Fruit fly (Drosophila melanogaster) whole organism, wandering third instar larva: ENCODE measurements around the gene Tsp29Fb.

Source experiments
- Abd-B ChIP-seq: fragments of >200 bp; optimal IDR thresholded peaks from 2 replicates; lab custom pipeline; 2017; ENCODE audit warnings: missing biosample characterization, missing genetic modification characterization
- CG32264 ChIP-seq: fragments of 200-800 bp; sonication (Bioruptor generic); optimal IDR thresholded peaks from 2 replicates; lab custom pipeline; 2016; ENCODE audit warnings: missing biosample characterization, missing genetic modification characterization
- CG9705 ChIP-seq: fragments of 200-800 bp; sonication (Bioruptor generic); optimal IDR thresholded peaks from 2 replicates; lab custom pipeline; 2018; ENCODE audit warnings: missing biosample characterization, mild to moderate bottlenecking, missing genetic modification characterization
- CrebA ChIP-seq: fragments of 200-800 bp; sonication (Bioruptor generic); optimal IDR thresholded peaks from 2 replicates; lab custom pipeline; 2016; ENCODE audit warnings: missing biosample characterization, mild to moderate bottlenecking, missing genetic modification characterization, borderline replicate concordance
- Dfd ChIP-seq: fragments of >200 bp; optimal IDR thresholded peaks from 2 replicates; lab custom pipeline; 2017; ENCODE audit warnings: missing biosample characterization, missing genetic modification characterization
- Dif ChIP-seq: fragments of 200-275, 200-300 bp; sonication (Bioruptor generic); optimal IDR thresholded peaks from 2 replicates; lab custom pipeline; 2018; ENCODE audit warnings: missing biosample characterization, missing genetic modification characterization; ENCODE audit not compliant: partially characterized antibody
- GATAd ChIP-seq: sonication (Bioruptor generic); optimal IDR thresholded peaks from 2 replicates; lab custom pipeline; 2016; ENCODE audit warnings: missing biosample characterization, missing genetic modification characterization
- HLH106 ChIP-seq: fragments of 200-800 bp; optimal IDR thresholded peaks from 3 replicates; lab custom pipeline; 2019; ENCODE audit warnings: missing biosample characterization, mild to moderate bottlenecking, missing genetic modification characterization, moderate library complexity
- Hnf4 ChIP-seq: fragments of 200-800 bp; sonication (Bioruptor generic); optimal IDR thresholded peaks from 2 replicates; lab custom pipeline; 2016; ENCODE audit warnings: missing biosample characterization, mild to moderate bottlenecking, missing genetic modification characterization
- Hr78 ChIP-seq: fragments of >200 bp; optimal IDR thresholded peaks from 2 replicates; lab custom pipeline; 2017; ENCODE audit warnings: missing biosample characterization, missing genetic modification characterization
- Hr83 ChIP-seq: fragments of 200-300 bp; sonication (Bioruptor generic); optimal IDR thresholded peaks from 2 replicates; lab custom pipeline; 2016; ENCODE audit warnings: missing biosample characterization, mild to moderate bottlenecking, missing genetic modification characterization, moderate library complexity; ENCODE audit not compliant: poor library complexity, severe bottlenecking
- Mio ChIP-seq: sonication (Bioruptor generic); optimal IDR thresholded peaks from 2 replicates; lab custom pipeline; 2016; ENCODE audit warnings: missing biosample characterization, missing genetic modification characterization
- Myc ChIP-seq: fragments of >200 bp; optimal IDR thresholded peaks from 2 replicates; lab custom pipeline; 2017
- N ChIP-seq: fragments of >200 bp; optimal IDR thresholded peaks from 2 replicates; lab custom pipeline; 2018; ENCODE audit warnings: missing biosample characterization, missing external identifiers, missing genetic modification characterization
- OdsH ChIP-seq: fragments of 200-800 bp; sonication (Bioruptor generic); optimal IDR thresholded peaks from 2 replicates; lab custom pipeline; 2016; ENCODE audit warnings: missing biosample characterization, mild to moderate bottlenecking, missing genetic modification characterization
- Rel ChIP-seq, 2 experiments: fragments of 200-800 bp; sonication (Bioruptor generic) in 1 of 2; optimal IDR thresholded peaks; 2 replicates in 1 of 2; 3 replicates in 1 of 2; lab custom pipeline; 2016 to 2019; ENCODE audit warnings: mild to moderate bottlenecking in 2 of 2, missing biosample characterization in 2 of 2, missing genetic modification characterization in 2 of 2, moderate library complexity in 1 of 2
- Sp1 ChIP-seq: fragments of 200-800 bp; sonication (Bioruptor generic); optimal IDR thresholded peaks from 3 replicates; lab custom pipeline; 2019; ENCODE audit warnings: missing biosample characterization, mild to moderate bottlenecking, missing genetic modification characterization, moderate library complexity
- Vsx2 ChIP-seq: fragments of 200-300, 225-300 bp; sonication (Bioruptor generic); optimal IDR thresholded peaks from 2 replicates; lab custom pipeline; 2018; ENCODE audit warnings: missing biosample characterization, missing genetic modification characterization; ENCODE audit not compliant: partially characterized antibody
- br ChIP-seq: fragments of 200-800 bp; sonication (Bioruptor generic); optimal IDR thresholded peaks from 2 replicates; lab custom pipeline; 2016; ENCODE audit warnings: missing biosample characterization, missing genetic modification characterization
- brk ChIP-seq: fragments of 200-800 bp; sonication (Bioruptor generic); optimal IDR thresholded peaks from 2 replicates; lab custom pipeline; 2016; ENCODE audit warnings: missing biosample characterization, mild to moderate bottlenecking, missing genetic modification characterization
- dl ChIP-seq, 2 experiments: fragments of 175-275, 200-275 bp in 1 of 2; fragments of 200-275 bp in 1 of 2; sonication (Bioruptor generic); optimal IDR thresholded peaks; lab custom pipeline; 2018; ENCODE audit warnings: mild to moderate bottlenecking in 2 of 2, missing biosample characterization in 2 of 2, missing genetic modification characterization in 2 of 2, moderate library complexity in 2 of 2; ENCODE audit not compliant: partially characterized antibody in 2 of 2, insufficient read depth in 1 of 2
- dmrt93B ChIP-seq: fragments of 200-800 bp; sonication (Bioruptor generic); optimal IDR thresholded peaks from 2 replicates; lab custom pipeline; 2018; ENCODE audit warnings: missing biosample characterization, mild to moderate bottlenecking, missing genetic modification characterization
- dsf ChIP-seq: sonication (Bioruptor generic); optimal IDR thresholded peaks from 2 replicates; lab custom pipeline; 2016; ENCODE audit warnings: missing biosample characterization, missing genetic modification characterization, borderline replicate concordance
- ey ChIP-seq: fragments of 200-800 bp; sonication (Bioruptor generic); optimal IDR thresholded peaks from 2 replicates; lab custom pipeline; 2016; ENCODE audit warnings: missing biosample characterization, missing genetic modification characterization
- foxo ChIP-seq, 2 experiments: fragments of 200-800 bp; sonication (Bioruptor generic); optimal IDR thresholded peaks; 2 replicates in 1 of 2; 3 replicates in 1 of 2; lab custom pipeline; 2016 to 2017; ENCODE audit warnings: missing biosample characterization in 2 of 2, missing genetic modification characterization in 2 of 2
- fru ChIP-seq: fragments of 200-800 bp; sonication (Bioruptor generic); optimal IDR thresholded peaks from 3 replicates; lab custom pipeline; 2016; ENCODE audit warnings: missing biosample characterization, mild to moderate bottlenecking, missing genetic modification characterization
- h ChIP-seq: fragments of 200-800 bp; sonication (Bioruptor generic); optimal IDR thresholded peaks from 3 replicates; lab custom pipeline; 2016; ENCODE audit warnings: missing biosample characterization, mild to moderate bottlenecking, missing genetic modification characterization
- jim ChIP-seq: fragments of 175-275, 200-325 bp; sonication (Bioruptor generic); optimal IDR thresholded peaks from 2 replicates; lab custom pipeline; 2016; ENCODE audit warnings: missing biosample characterization, mild to moderate bottlenecking, missing genetic modification characterization
- lola ChIP-seq: fragments of >200 bp; optimal IDR thresholded peaks from 2 replicates; lab custom pipeline; 2017; ENCODE audit warnings: missing biosample characterization, missing genetic modification characterization
- pan ChIP-seq: fragments of >200 bp; optimal IDR thresholded peaks from 2 replicates; lab custom pipeline; 2017
- psq ChIP-seq: fragments of 200-800 bp; sonication (Bioruptor generic); optimal IDR thresholded peaks from 3 replicates; lab custom pipeline; 2017; ENCODE audit warnings: missing biosample characterization, mild to moderate bottlenecking, missing genetic modification characterization, moderate library complexity
- rgr ChIP-seq: fragments of 200-800 bp; sonication (Bioruptor generic); optimal IDR thresholded peaks from 3 replicates; lab custom pipeline; 2016; ENCODE audit warnings: missing biosample characterization, mild to moderate bottlenecking, missing genetic modification characterization
- sage ChIP-seq: fragments of 200-800 bp; sonication (Bioruptor generic); optimal IDR thresholded peaks from 2 replicates; lab custom pipeline; 2016; ENCODE audit warnings: missing biosample characterization, mild to moderate bottlenecking, missing genetic modification characterization
- sv ChIP-seq: fragments of 200-800 bp; sonication (Bioruptor generic); optimal IDR thresholded peaks from 3 replicates; lab custom pipeline; 2016; ENCODE audit warnings: missing biosample characterization, missing genetic modification characterization
- tai ChIP-seq: sonication (Bioruptor generic); optimal IDR thresholded peaks from 2 replicates; lab custom pipeline; 2016; ENCODE audit warnings: missing biosample characterization, missing genetic modification characterization
- usp ChIP-seq: fragments of >200 bp; optimal IDR thresholded peaks from 2 replicates; lab custom pipeline; 2017; ENCODE audit warnings: missing biosample characterization, missing genetic modification characterization
- woc ChIP-seq: sonication (Bioruptor generic); optimal IDR thresholded peaks from 2 replicates; lab custom pipeline; 2016; ENCODE audit warnings: missing biosample characterization, mild to moderate bottlenecking, missing genetic modification characterization

The Tsp29Fb gene

DNA sequence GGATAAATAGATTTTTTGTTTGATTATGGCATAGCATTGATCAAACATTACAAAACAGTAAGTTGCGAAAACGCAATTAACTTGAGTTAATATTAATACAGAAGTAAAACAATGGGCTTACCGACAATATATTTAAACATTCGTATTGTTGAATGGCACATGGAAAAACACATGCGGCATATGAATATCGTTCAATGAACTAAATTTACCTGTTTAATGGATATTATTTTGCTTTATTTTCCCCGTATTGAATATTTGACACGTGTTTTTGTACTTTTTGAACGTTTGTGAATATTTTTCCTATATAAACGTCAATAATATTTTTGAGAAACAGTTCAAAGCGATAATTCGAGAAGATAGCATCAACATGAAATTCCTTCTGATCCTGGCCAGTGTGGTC is 46.0 kb upstream of the Tsp29Fb start, which contains the start of gene CG42713:
CG42713 (plus strand) TSS at position 301 of the 400 bp plus-strand sequence.
- TF ChIP-seq usp (GFP tag; lab: Kevin White, UChicago), result no peak
- TF ChIP-seq dmrt93B, result no peak
- no peak for TF ChIP-seq dsf (GFP tag; lab: Kevin White, UChicago)
- no peak for TF ChIP-seq OdsH
- no peak for TF ChIP-seq Dfd (GFP tag; lab: Kevin White, UChicago)
- no peak for TF ChIP-seq foxo (GFP tag; optimal IDR thresholded peaks at IDR 0.05; lab: Kevin White, UChicago)
- no peak for TF ChIP-seq pan (lab: Kevin White, UChicago)
- no peak for TF ChIP-seq Sp1 (GFP tag; lab: Kevin White, UChicago)
- no peak for TF ChIP-seq CG9705 (GFP tag; lab: Kevin White, UChicago)
- no peak for TF ChIP-seq br
- no peak for TF ChIP-seq sage (GFP tag; lab: Kevin White, UChicago)
- no peak for TF ChIP-seq HLH106 (tag; lab: Kevin White, UChicago)
- no peak for TF ChIP-seq GATAd (GFP tag; lab: Kevin White, UChicago)
- no peak for TF ChIP-seq jim
- no peak for TF ChIP-seq Vsx2
- no peak for TF ChIP-seq CrebA (GFP tag; lab: Kevin White, UChicago)
- no peak for TF ChIP-seq woc (GFP tag; lab: Kevin White, UChicago)
- TF ChIP-seq Mio (GFP tag; lab: Kevin White, UChicago), result no peak
- TF ChIP-seq Hnf4, result no peak
- TF ChIP-seq brk (GFP tag; lab: Kevin White, UChicago), result no peak

DNA sequence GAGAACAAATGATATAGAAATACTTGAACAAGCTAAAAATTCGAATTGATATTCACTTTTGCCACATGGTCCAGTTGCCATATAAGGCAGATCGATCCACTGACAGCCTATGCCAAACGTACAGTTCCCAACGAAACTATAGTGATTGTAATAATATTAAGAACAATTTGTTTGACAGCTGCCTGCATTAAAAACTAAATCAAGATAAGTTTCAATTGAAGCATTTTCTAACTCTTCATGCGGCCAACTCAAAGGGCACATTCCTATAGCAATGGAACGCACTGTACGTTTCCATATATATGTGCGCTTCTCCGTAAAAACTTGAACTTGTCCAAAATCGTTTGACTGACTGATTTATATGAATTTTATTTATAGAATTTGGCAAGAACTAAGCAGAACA is 43.0 kb upstream of the Tsp29Fb start:
- TF ChIP-seq N (GFP tag; lab: Kevin White, UChicago), result no peak
- peak; percentile 22 for TF ChIP-seq h (GFP tag; lab: Kevin White, UChicago)
- no peak for TF ChIP-seq OdsH
- no peak for TF ChIP-seq dmrt93B
- no peak for TF ChIP-seq Hr83 (GFP tag; lab: Kevin White, UChicago)
- TF ChIP-seq HLH106 (tag; lab: Kevin White, UChicago), result peak; percentile 20
- TF ChIP-seq Hr78, result no peak
- no peak for TF ChIP-seq brk (GFP tag; lab: Kevin White, UChicago)
- TF ChIP-seq CG32264 (GFP tag; lab: Kevin White, UChicago), result no peak
- peak in 1 of 2 experiments; percentile 24 for TF ChIP-seq foxo (GFP tag; optimal IDR thresholded peaks at IDR 0.05; lab: Kevin White, UChicago)
- TF ChIP-seq sv (GFP tag; lab: Kevin White, UChicago), result no peak
- no peak for TF ChIP-seq woc (GFP tag; lab: Kevin White, UChicago)
- no peak for TF ChIP-seq dsf (GFP tag; lab: Kevin White, UChicago)
- TF ChIP-seq, all 38 proteins: peak for 3

DNA sequence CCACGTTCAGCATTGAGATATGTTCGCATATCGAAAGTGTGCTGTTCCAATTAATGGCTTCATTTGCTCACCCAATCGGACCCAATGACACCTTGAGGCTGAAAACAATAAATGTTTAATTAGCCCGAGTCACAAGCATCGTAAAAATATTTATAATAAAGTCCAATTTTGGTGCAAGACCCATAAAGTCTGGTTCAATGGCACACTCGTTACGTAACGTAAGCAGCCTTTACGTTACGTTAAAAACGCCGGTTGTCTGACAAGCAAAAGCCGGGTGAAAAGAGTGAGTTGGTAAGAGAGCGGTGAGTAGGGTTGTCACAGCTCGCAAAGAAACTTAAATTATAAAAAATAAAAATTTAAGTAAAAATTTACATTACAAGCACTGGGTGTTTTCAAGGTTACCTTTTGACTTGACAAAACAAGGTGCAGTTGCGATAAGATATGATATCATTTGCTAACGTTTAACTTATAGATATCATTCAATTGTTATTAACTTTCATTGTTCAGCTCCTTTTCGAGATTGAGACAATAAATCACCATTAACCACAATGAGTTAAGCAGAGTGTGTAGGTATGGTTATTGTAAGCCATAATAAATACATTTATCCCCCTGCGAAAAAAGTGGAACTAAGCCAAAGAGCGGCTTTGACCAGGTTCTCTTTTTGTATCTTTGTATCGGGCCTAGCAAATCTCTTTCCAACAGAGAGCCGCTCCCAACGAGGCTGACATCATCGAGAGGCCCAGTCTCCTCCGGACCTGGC is 39.1 kb upstream of the Tsp29Fb start:
- TF ChIP-seq dsf (GFP tag; lab: Kevin White, UChicago) (no peak), Rel (GFP tag; optimal IDR thresholded peaks at IDR 0.05; lab: Kevin White, UChicago) (peak; percentile 71), Rel (tag; optimal IDR thresholded peaks at IDR 0.05; lab: Kevin White, UChicago) (no peak), Dif (GFP tag; lab: Kevin White, UChicago) (peak; percentile 49), HLH106 (tag; lab: Kevin White, UChicago) (peak; percentile 81), sv (GFP tag; lab: Kevin White, UChicago) (peak; percentile 34), foxo (GFP tag; optimal IDR thresholded peaks at IDR 0.05; lab: Kevin White, UChicago) (peak in 1 of 2 experiments; percentile 67), Hr78 (no peak), Hnf4 (peak; percentile 15), Abd-B (GFP tag; lab: Kevin White, UChicago) (no peak), dl (GFP tag; optimal IDR thresholded peaks at IDR 0.05; lab: Kevin White, UChicago; ENCODE audit: insufficient read depth in 1 of 2, partially characterized antibody in 2 of 2) (peak; percentile 45 to 77), ey (GFP tag; lab: Kevin White, UChicago) (peak; percentile 74), jim (no peak), h (GFP tag; lab: Kevin White, UChicago) (peak; percentile 69), brk (GFP tag; lab: Kevin White, UChicago) (peak; percentile 59), Dfd (GFP tag; lab: Kevin White, UChicago) (no peak), CG9705 (GFP tag; lab: Kevin White, UChicago) (peak; percentile 68), lola (GFP tag; lab: Kevin White, UChicago) (no peak), woc (GFP tag; lab: Kevin White, UChicago) (peak; percentile 55), N (GFP tag; lab: Kevin White, UChicago) (no peak), Myc (lab: Kevin White, UChicago) (no peak), psq (GFP tag; lab: Kevin White, UChicago) (peak; percentile 48), GATAd (GFP tag; lab: Kevin White, UChicago) (no peak), CrebA (GFP tag; lab: Kevin White, UChicago) (peak; percentile 30), fru (GFP tag; lab: Kevin White, UChicago) (peak; percentile 71), dmrt93B (peak; percentile 45), rgr (GFP tag; lab: Kevin White, UChicago) (peak; percentile 54), sage (GFP tag; lab: Kevin White, UChicago) (peak; percentile 61), br (peak; percentile 73), Sp1 (GFP tag; lab: Kevin White, UChicago) (peak; percentile 74), usp (GFP tag; lab: Kevin White, UChicago) (no peak), OdsH (peak; percentile 68), tai (peak; percentile 54)
